Fruit fly (Drosophila melanogaster) whole organism, prepupa: Measurements from ENCODE around the gene CG32264.

Source experiments
- Blimp-1 ChIP-seq: fragments of 200-800 bp; sonication (Bioruptor generic); optimal IDR thresholded peaks from 3 replicates; lab custom pipeline; 2017; ENCODE audit warnings: missing biosample characterization, missing genetic modification characterization, mild to moderate bottlenecking, moderate library complexity, missing genetic modification reagents
- CG10631 ChIP-seq: fragments of 200-800 bp; sonication (Bioruptor generic); optimal IDR thresholded peaks from 2 replicates; lab custom pipeline; 2016; ENCODE audit warnings: missing biosample characterization, missing genetic modification characterization
- CG11294 ChIP-seq: fragments of 200-800 bp; sonication (Bioruptor generic); IDR thresholded peaks from 2 replicates; pipeline ENCODE4 v1.3.6; 2022; ENCODE audit warnings: missing biosample characterization, missing genetic modification characterization
- CG11762 ChIP-seq: fragments of 200-800 bp; sonication (Bioruptor generic); optimal IDR thresholded peaks from 3 replicates; lab custom pipeline; 2016; ENCODE audit warnings: missing biosample characterization, missing genetic modification characterization; ENCODE audit not compliant: insufficient read depth
- CG11902 ChIP-seq: fragments of 200-800 bp; sonication (Bioruptor generic); optimal IDR thresholded peaks from 3 replicates; lab custom pipeline; 2016; ENCODE audit warnings: missing biosample characterization, missing genetic modification characterization
- CG15336 ChIP-seq: fragments of 200-800 bp; sonication (Bioruptor generic); IDR thresholded peaks from 2 replicates; pipeline ENCODE4 v1.3.6; 2022; ENCODE audit warnings: missing biosample characterization, missing genetic modification characterization
- CG1621 ChIP-seq: fragments of 200-800 bp; sonication (Bioruptor generic); optimal IDR thresholded peaks from 3 replicates; lab custom pipeline; 2018; ENCODE audit warnings: missing biosample characterization, mild to moderate bottlenecking, missing genetic modification characterization
- CG16779 ChIP-seq: fragments of 200-800 bp; sonication (Bioruptor generic); optimal IDR thresholded peaks from 3 replicates; lab custom pipeline; 2017; ENCODE audit warnings: missing biosample characterization, mild to moderate bottlenecking, missing genetic modification characterization
- CG31627 ChIP-seq: fragments of 200-800 bp; sonication (Bioruptor generic); optimal IDR thresholded peaks from 3 replicates; lab custom pipeline; 2016; ENCODE audit warnings: missing biosample characterization, missing genetic modification characterization
- CG32006 ChIP-seq: fragments of 200-800 bp; sonication (Bioruptor generic); optimal IDR thresholded peaks from 3 replicates; lab custom pipeline; 2017; ENCODE audit warnings: missing biosample characterization, mild to moderate bottlenecking, missing genetic modification characterization
- CG34406 ChIP-seq: fragments of 200-800 bp; sonication (Bioruptor generic); optimal IDR thresholded peaks from 3 replicates; lab custom pipeline; 2016; ENCODE audit warnings: missing biosample characterization, missing genetic modification characterization
- CG3919 ChIP-seq: fragments of 200-800 bp; sonication (Bioruptor generic); optimal IDR thresholded peaks from 3 replicates; lab custom pipeline; 2016; ENCODE audit warnings: missing biosample characterization, missing genetic modification characterization
- CG4318 ChIP-seq: fragments of 200-800 bp; sonication (Bioruptor generic); optimal IDR thresholded peaks from 3 replicates; lab custom pipeline; 2017; ENCODE audit warnings: missing biosample characterization, mild to moderate bottlenecking, missing genetic modification characterization
- CG6163 ChIP-seq: fragments of 200-800 bp; sonication (Bioruptor generic); IDR thresholded peaks from 3 replicates; pipeline ENCODE4 v1.3.6; 2022; ENCODE audit warnings: missing biosample characterization, missing genetic modification characterization
- CG6276 ChIP-seq: fragments of 200-800 bp; sonication (Bioruptor generic); optimal IDR thresholded peaks from 2 replicates; lab custom pipeline; 2017; ENCODE audit warnings: missing biosample characterization, mild to moderate bottlenecking, missing genetic modification characterization
- CG6792 ChIP-seq: fragments of 200-800 bp; sonication (Bioruptor generic); optimal IDR thresholded peaks from 3 replicates; lab custom pipeline; 2016; ENCODE audit warnings: missing biosample characterization, missing genetic modification characterization
- CG6808 ChIP-seq: fragments of 200-800 bp; sonication (Bioruptor generic); optimal IDR thresholded peaks from 3 replicates; lab custom pipeline; 2017; ENCODE audit warnings: missing biosample characterization, missing genetic modification characterization, mild to moderate bottlenecking, moderate library complexity, missing genetic modification reagents
- CG7368 ChIP-seq: fragments of 200-800 bp; sonication (Bioruptor generic); optimal IDR thresholded peaks from 3 replicates; lab custom pipeline; 2016; ENCODE audit warnings: missing biosample characterization, missing genetic modification characterization
- CG8319 ChIP-seq: fragments of 200-800 bp; sonication (Bioruptor generic); optimal IDR thresholded peaks from 3 replicates; lab custom pipeline; 2016; ENCODE audit warnings: missing biosample characterization, missing genetic modification characterization
- CG8632 ChIP-seq: fragments of 200-800 bp; sonication (Bioruptor generic); optimal IDR thresholded peaks from 3 replicates; lab custom pipeline; 2016; ENCODE audit warnings: missing biosample characterization, missing genetic modification characterization
- Eip78C ChIP-seq: fragments of 200-800 bp; sonication (Bioruptor generic); peaks from one replicate; lab custom pipeline; 2016; ENCODE audit warnings: missing biosample characterization, missing genetic modification characterization
- Eip93F ChIP-seq: fragments of 200-800 bp; sonication (Bioruptor generic); optimal IDR thresholded peaks from 2 replicates; lab custom pipeline; 2016; ENCODE audit warnings: missing biosample characterization, mild to moderate bottlenecking, missing genetic modification characterization
- Ets21C ChIP-seq: fragments of 200-800 bp; sonication (Bioruptor generic); optimal IDR thresholded peaks from 3 replicates; lab custom pipeline; 2016; ENCODE audit warnings: missing biosample characterization, missing genetic modification characterization
- Ets96B ChIP-seq: fragments of 200-800 bp; optimal IDR thresholded peaks from 2 replicates; lab custom pipeline; 2019; ENCODE audit warnings: missing biosample characterization, mild to moderate bottlenecking, missing genetic modification characterization, moderate library complexity
- Gug ChIP-seq: fragments of 200-800 bp; sonication (Bioruptor generic); IDR thresholded peaks from 2 replicates; pipeline ENCODE4 v1.3.6; 2022; ENCODE audit warnings: missing biosample characterization, missing genetic modification characterization
- Hr39 ChIP-seq: fragments of 200-800 bp; sonication (Bioruptor generic); optimal IDR thresholded peaks from 2 replicates; lab custom pipeline; 2016; ENCODE audit warnings: missing biosample characterization, missing genetic modification characterization
- Hr4 ChIP-seq: fragments of 200-800 bp; sonication (Bioruptor generic); optimal IDR thresholded peaks from 3 replicates; lab custom pipeline; 2016; ENCODE audit warnings: missing biosample characterization, missing genetic modification characterization
- Met ChIP-seq: fragments of 200-800 bp; sonication (Bioruptor generic); optimal IDR thresholded peaks from 3 replicates; lab custom pipeline; 2016; ENCODE audit warnings: missing biosample characterization, missing genetic modification characterization
- Smox ChIP-seq: fragments of 200-800 bp; sonication (Bioruptor generic); optimal IDR thresholded peaks from 3 replicates; lab custom pipeline; 2016; ENCODE audit warnings: missing biosample characterization, missing genetic modification characterization
- Sox102F ChIP-seq: fragments of 200-800 bp; sonication (Bioruptor generic); optimal IDR thresholded peaks from 2 replicates; lab custom pipeline; 2016; ENCODE audit warnings: missing biosample characterization, mild to moderate bottlenecking, missing genetic modification characterization
- Sox15 ChIP-seq: fragments of 200-800 bp; sonication (Bioruptor generic); optimal IDR thresholded peaks from 3 replicates; lab custom pipeline; 2016; ENCODE audit warnings: missing biosample characterization, missing genetic modification characterization
- acj6 ChIP-seq: fragments of 200-800 bp; sonication (Bioruptor generic); optimal IDR thresholded peaks from 3 replicates; lab custom pipeline; 2016; ENCODE audit warnings: missing biosample characterization, missing genetic modification characterization
- cyc ChIP-seq: fragments of 200-800 bp; sonication (Bioruptor generic); optimal IDR thresholded peaks from 3 replicates; lab custom pipeline; 2016; ENCODE audit warnings: missing biosample characterization, missing genetic modification characterization
- dac ChIP-seq: fragments of 200-800 bp; sonication (Bioruptor generic); optimal IDR thresholded peaks from 2 replicates; lab custom pipeline; 2017; ENCODE audit warnings: missing biosample characterization, mild to moderate bottlenecking, missing genetic modification characterization
- dsx ChIP-seq: fragments of 200-800 bp; optimal IDR thresholded peaks from 3 replicates; lab custom pipeline; 2019; ENCODE audit warnings: missing biosample characterization, mild to moderate bottlenecking, missing genetic modification characterization, moderate library complexity; ENCODE audit not compliant: poor library complexity, severe bottlenecking
- eg ChIP-seq: fragments of 200-800 bp; sonication (Bioruptor generic); IDR thresholded peaks from 3 replicates; pipeline ENCODE4 v1.3.6; 2022; ENCODE audit warnings: missing biosample characterization, missing genetic modification characterization
- fd59A ChIP-seq: fragments of 200-800 bp; sonication (Bioruptor generic); optimal IDR thresholded peaks from 2 replicates; lab custom pipeline; 2017; ENCODE audit warnings: missing biosample characterization, mild to moderate bottlenecking, missing genetic modification characterization, missing genetic modification reagents
- fd85E ChIP-seq: fragments of 200-800 bp; sonication (Bioruptor generic); optimal IDR thresholded peaks from 3 replicates; lab custom pipeline; 2016; ENCODE audit warnings: missing biosample characterization, missing genetic modification characterization
- fkh ChIP-seq: fragments of 200-800 bp; sonication (Bioruptor generic); optimal IDR thresholded peaks from 3 replicates; lab custom pipeline; 2017; ENCODE audit warnings: missing biosample characterization, mild to moderate bottlenecking, missing genetic modification characterization, moderate library complexity
- lz ChIP-seq: fragments of 200-800 bp; sonication (Bioruptor generic); optimal IDR thresholded peaks from 3 replicates; lab custom pipeline; 2016; ENCODE audit warnings: missing biosample characterization, missing genetic modification characterization
- net ChIP-seq: fragments of 200-800 bp; sonication (Bioruptor generic); optimal IDR thresholded peaks from 3 replicates; lab custom pipeline; 2016; ENCODE audit warnings: missing biosample characterization, missing genetic modification characterization
- pdm3 ChIP-seq: fragments of 200-800 bp; sonication (Bioruptor generic); optimal IDR thresholded peaks from 3 replicates; lab custom pipeline; 2016; ENCODE audit warnings: missing biosample characterization, missing genetic modification characterization
- salr ChIP-seq, 2 experiments: fragments of 200-800 bp; sonication (Bioruptor generic); optimal IDR thresholded peaks; 3 replicates each; lab custom pipeline; 2016 to 2018; ENCODE audit warnings: missing biosample characterization in 2 of 2, missing genetic modification characterization in 2 of 2, mild to moderate bottlenecking in 1 of 2
- spab ChIP-seq: fragments of 200-800 bp; sonication (Bioruptor generic); optimal IDR thresholded peaks from 2 replicates; lab custom pipeline; 2017; ENCODE audit warnings: missing biosample characterization, mild to moderate bottlenecking, missing genetic modification characterization, missing genetic modification reagents
- ss ChIP-seq, 2 experiments: fragments of 200-800 bp; sonication (Bioruptor generic); optimal IDR thresholded peaks; 2 replicates in 1 of 2; 3 replicates in 1 of 2; lab custom pipeline; 2017 to 2018; ENCODE audit warnings: mild to moderate bottlenecking in 2 of 2, missing biosample characterization in 2 of 2, missing genetic modification characterization in 2 of 2, moderate library complexity in 1 of 2
- svp ChIP-seq: fragments of 200-800 bp; sonication (Bioruptor generic); peaks from one replicate; lab custom pipeline; 2016; ENCODE audit warnings: missing biosample characterization, missing genetic modification characterization
- topi ChIP-seq: fragments of 200-800 bp; sonication (Bioruptor generic); optimal IDR thresholded peaks from 3 replicates; lab custom pipeline; 2016; ENCODE audit warnings: missing biosample characterization, missing genetic modification characterization
- vri ChIP-seq: fragments of 200-800 bp; sonication (Bioruptor generic); optimal IDR thresholded peaks from 3 replicates; lab custom pipeline; 2016; ENCODE audit warnings: missing biosample characterization, mild to moderate bottlenecking, missing genetic modification characterization

CG32264 gene

dm6 chr3L:3787595-3788151 is 18.6 kb downstream of the CG32264 start (continued):
- TF ChIP-seq cyc (no peak), CG6276 (GFP tag; lab: Kevin White, UChicago) (peak; percentile 18), CG3919 (GFP tag; lab: Kevin White, UChicago) (peak; percentile 52), Hr39 (GFP tag; lab: Kevin White, UChicago) (no peak), CG16779 (peak; percentile 66), spab (GFP tag; lab: Kevin White, UChicago) (no peak), vri (GFP tag; lab: Kevin White, UChicago) (peak; percentile 61), CG34406 (GFP tag; lab: Kevin White, UChicago) (peak; percentile 26), topi (GFP tag; lab: Kevin White, UChicago) (peak; percentile 21), CG11294 (GFP tag; lab: Robert Waterston, UW) (no peak), Smox (peak; percentile 13), dsx (peak; percentile 62), lz (GFP tag; lab: Kevin White, UChicago) (peak; percentile 15), CG8319 (no peak), CG15336 (GFP tag; lab: Robert Waterston, UW) (0 out of 2 replicates have a peak, but pooled peaks have one; percentile 23), Sox15 (no peak), Blimp-1 (GFP tag; lab: Kevin White, UChicago) (no peak), Eip93F (GFP tag; lab: Kevin White, UChicago) (no peak), CG11902 (no peak), CG6163 (GFP tag; lab: Robert Waterston, UW) (peak; percentile 48; the same call in 1 of the 3 replicates), Met (GFP tag; lab: Kevin White, UChicago) (peak; percentile 17), Ets21C (GFP tag; lab: Kevin White, UChicago) (no peak), CG11762 (GFP tag; lab: Kevin White, UChicago) (no peak), acj6 (no peak), Sox102F (GFP tag; lab: Kevin White, UChicago) (peak; percentile 56), CG1621 (peak; percentile 17), Hr4 (GFP tag; lab: Kevin White, UChicago) (no peak), CG8632 (GFP tag; lab: Kevin White, UChicago) (peak; percentile 7), CG10631 (no peak), svp (no peak), Gug (GFP tag; lab: Robert Waterston, UW) (no peak), dac (GFP tag; lab: Kevin White, UChicago) (no peak), Eip78C (GFP tag; lab: Kevin White, UChicago) (peak; percentile 81), CG32006 (GFP tag; lab: Kevin White, UChicago) (peak; percentile 37), eg (peak; percentile 42; the same call in 1 of the 3 replicates), CG4318 (GFP tag; lab: Kevin White, UChicago) (no peak), net (peak; percentile 73), CG6808 (peak; percentile 66), Ets96B (tag; lab: Kevin White, UChicago) (peak; percentile 9), fd59A (peak; percentile 6)

- TF ChIP-seq CG6792 (GFP tag; lab: Kevin White, UChicago) = no peak
- TF ChIP-seq Eip78C (GFP tag; lab: Kevin White, UChicago) = no peak
- TF ChIP-seq Smox = no peak
- no peak for TF ChIP-seq net
- no peak for TF ChIP-seq CG11902
- no peak for TF ChIP-seq CG4318 (GFP tag; lab: Kevin White, UChicago)
- no peak for TF ChIP-seq eg
- no peak for TF ChIP-seq Sox15
- no peak for TF ChIP-seq dsx
- no peak for TF ChIP-seq salr (GFP tag; optimal IDR thresholded peaks at IDR 0.05; lab: Kevin White, UChicago)
- TF ChIP-seq CG10631 = no peak
- TF ChIP-seq fd85E (GFP tag; lab: Kevin White, UChicago) = no peak
- TF ChIP-seq fkh = no peak
- no peak for TF ChIP-seq pdm3 (GFP tag; lab: Kevin White, UChicago)
- no peak for TF ChIP-seq CG31627
- TF ChIP-seq dac (GFP tag; lab: Kevin White, UChicago) = no peak
- TF ChIP-seq CG1621 = no peak
- no peak for TF ChIP-seq ss (GFP tag; optimal IDR thresholded peaks at IDR 0.05; lab: Kevin White, UChicago)
- TF ChIP-seq Eip93F (GFP tag; lab: Kevin White, UChicago) = no peak
- no peak for TF ChIP-seq CG7368 (GFP tag; lab: Kevin White, UChicago)
Measured at dm6 chr3L:3787077-3787433, 19.2 kb downstream of the CG32264 start.
